Fruit fly (Drosophila melanogaster) whole organism, embryonic: Measurements from ENCODE around the gene Cdk1.

ENCODE experiments used
- Adf1 ChIP-seq: fragments of 200-800 bp; sonication (Bioruptor generic); IDR thresholded peaks from 2 replicates; pipeline ENCODE4 v1.3.6; 2022; ENCODE audit warnings: missing biosample characterization, missing genetic modification characterization
- CG11247 ChIP-seq: fragments of 200-800 bp; sonication (Bioruptor generic); IDR thresholded peaks from 2 replicates; pipeline ENCODE4 v1.3.6; 2022; ENCODE audit warnings: missing biosample characterization, missing genetic modification characterization
- CG11695 ChIP-seq: fragments of 200-800 bp; sonication (Bioruptor generic); IDR thresholded peaks from 3 replicates; pipeline ENCODE4 v1.3.6; 2022; ENCODE audit warnings: missing biosample characterization, missing genetic modification characterization
- CG12659 ChIP-seq: fragments of 200-800 bp; sonication (Bioruptor generic); optimal IDR thresholded peaks from 3 replicates; lab custom pipeline; 2017; ENCODE audit warnings: mild to moderate bottlenecking, missing biosample characterization, missing genetic modification reagents, missing genetic modification characterization
- CG12942 ChIP-seq: fragments of 200-800 bp; sonication (Bioruptor generic); optimal IDR thresholded peaks from 3 replicates; lab custom pipeline; 2016; ENCODE audit warnings: missing biosample characterization, missing genetic modification characterization
- CG13775 ChIP-seq: fragments of 200-800 bp; sonication (Bioruptor generic); optimal IDR thresholded peaks from 3 replicates; lab custom pipeline; 2017; ENCODE audit warnings: missing biosample characterization, mild to moderate bottlenecking, missing genetic modification characterization
- CG15479 ChIP-seq: fragments of 200-800 bp; sonication (Bioruptor generic); optimal IDR thresholded peaks from 3 replicates; lab custom pipeline; 2019; ENCODE audit warnings: missing biosample characterization, mild to moderate bottlenecking, missing genetic modification characterization, moderate library complexity
- CG1603 ChIP-seq: fragments of 200-800 bp; sonication (Bioruptor generic); optimal IDR thresholded peaks from 2 replicates; lab custom pipeline; 2019; ENCODE audit warnings: missing biosample characterization, mild to moderate bottlenecking, missing genetic modification characterization, moderate library complexity
- CG17186 ChIP-seq: fragments of 200-800 bp; sonication (Bioruptor generic); optimal IDR thresholded peaks from 3 replicates; lab custom pipeline; 2017; ENCODE audit warnings: missing biosample characterization, missing genetic modification reagents, missing genetic modification characterization
- CG3726 ChIP-seq: fragments of 200-800 bp; sonication (Bioruptor generic); IDR thresholded peaks from 3 replicates; pipeline ENCODE4, ENCODE4 v1.3.6; 2022; ENCODE audit warnings: missing biosample characterization, missing genetic modification characterization
- CG3838 ChIP-seq: fragments of 200-800 bp; sonication (Bioruptor generic); optimal IDR thresholded peaks from 3 replicates; lab custom pipeline; 2016; ENCODE audit warnings: missing biosample characterization, missing genetic modification characterization
- CG3847 ChIP-seq: fragments of 200-800 bp; sonication (Bioruptor generic); IDR thresholded peaks from 2 replicates; pipeline ENCODE4 v1.3.6; 2022; ENCODE audit warnings: missing biosample characterization, missing genetic modification characterization
- CG43689 ChIP-seq: fragments of 200-800 bp; sonication (Bioruptor generic); IDR thresholded peaks from 2 replicates; pipeline ENCODE4 v1.3.6; 2022; ENCODE audit warnings: missing biosample characterization, missing genetic modification characterization
- CG4707 ChIP-seq: fragments of 200-800 bp; sonication (Bioruptor generic); optimal IDR thresholded peaks from 2 replicates; lab custom pipeline; 2018; ENCODE audit warnings: missing biosample characterization, mild to moderate bottlenecking, missing genetic modification characterization, moderate library complexity
- CG8765 ChIP-seq: fragments of 200-800 bp; sonication (Bioruptor generic); IDR thresholded peaks from 2 replicates; pipeline ENCODE4 v1.3.6; 2022; ENCODE audit warnings: missing biosample characterization, missing genetic modification characterization
- CG8944 ChIP-seq: fragments of 200-800 bp; sonication (Bioruptor generic); optimal IDR thresholded peaks from 3 replicates; lab custom pipeline; 2016; ENCODE audit warnings: missing biosample characterization, missing genetic modification characterization
- CG9817 ChIP-seq: fragments of 200-800 bp; sonication (Bioruptor generic); optimal IDR thresholded peaks from 2 replicates; lab custom pipeline; 2018; ENCODE audit warnings: missing biosample characterization, mild to moderate bottlenecking, missing genetic modification characterization, moderate library complexity
- CTCF ChIP-seq: fragments of 200-800 bp; sonication (Bioruptor generic); optimal IDR thresholded peaks from 2 replicates; lab custom pipeline; 2017; ENCODE audit warnings: missing biosample characterization, mild to moderate bottlenecking, missing genetic modification characterization, moderate library complexity
- CoRest ChIP-seq: fragments of 200-800 bp; sonication (Bioruptor generic); optimal IDR thresholded peaks from 3 replicates; lab custom pipeline; 2018; ENCODE audit warnings: missing biosample characterization, mild to moderate bottlenecking, missing genetic modification characterization, moderate library complexity
- D19B ChIP-seq: fragments of 200-800 bp; sonication (Bioruptor generic); optimal IDR thresholded peaks from 2 replicates; lab custom pipeline; 2017; ENCODE audit warnings: missing biosample characterization, mild to moderate bottlenecking, missing genetic modification characterization
- Elba2 ChIP-seq: fragments of 200-800 bp; sonication (Bioruptor generic); optimal IDR thresholded peaks from 3 replicates; lab custom pipeline; 2016; ENCODE audit warnings: missing biosample characterization, missing genetic modification characterization
- Ets97D ChIP-seq: fragments of 200-800 bp; sonication (Bioruptor generic); optimal IDR thresholded peaks from 3 replicates; lab custom pipeline; 2016; ENCODE audit warnings: missing biosample characterization, missing genetic modification characterization
- Fer1 ChIP-seq: fragments of 200-800 bp; sonication (Bioruptor generic); optimal IDR thresholded peaks from 2 replicates; lab custom pipeline; 2017; ENCODE audit warnings: missing biosample characterization, mild to moderate bottlenecking, missing genetic modification characterization
- GATAe ChIP-seq: fragments of 200-800 bp; sonication (Bioruptor generic); conservative IDR thresholded peaks from 2 replicates; pipeline ENCODE4 v1.3.6; 2022; ENCODE audit warnings: missing biosample characterization, missing genetic modification characterization
- Meics ChIP-seq: fragments of 200-800 bp; sonication (Bioruptor generic); optimal IDR thresholded peaks from 2 replicates; lab custom pipeline; 2017; ENCODE audit warnings: missing biosample characterization, mild to moderate bottlenecking, missing genetic modification characterization
- Mes4 ChIP-seq: fragments of 200-800 bp; sonication (Bioruptor generic); optimal IDR thresholded peaks from 2 replicates; lab custom pipeline; 2016; ENCODE audit warnings: missing biosample characterization, missing genetic modification characterization
- Myb ChIP-seq: fragments of 200-800 bp; sonication (Bioruptor generic); optimal IDR thresholded peaks from 2 replicates; lab custom pipeline; 2016; ENCODE audit warnings: missing biosample characterization, missing genetic modification characterization
- NfI ChIP-seq: fragments of 200-800 bp; sonication (Bioruptor generic); optimal IDR thresholded peaks from 3 replicates; lab custom pipeline; 2018; ENCODE audit warnings: missing biosample characterization, mild to moderate bottlenecking, missing genetic modification characterization, moderate library complexity
- Six4 ChIP-seq: fragments of 200-800 bp; sonication (Bioruptor generic); optimal IDR thresholded peaks from 2 replicates; lab custom pipeline; 2016; ENCODE audit warnings: missing biosample characterization, missing genetic modification characterization
- Sox100B ChIP-seq: fragments of 200-800 bp; sonication (Bioruptor generic); optimal IDR thresholded peaks from 3 replicates; lab custom pipeline; 2018; ENCODE audit warnings: missing biosample characterization, mild to moderate bottlenecking, missing genetic modification characterization
- ase ChIP-seq: fragments of 200-800 bp; sonication (Bioruptor generic); IDR thresholded peaks from 3 replicates; pipeline ENCODE4 v1.3.6; 2022; ENCODE audit warnings: missing biosample characterization, missing genetic modification characterization
- cas ChIP-seq: fragments of 200-800 bp; sonication (Bioruptor generic); IDR thresholded peaks from 2 replicates; pipeline ENCODE4 v1.3.6; 2022; ENCODE audit warnings: missing biosample characterization, missing genetic modification characterization
- cato ChIP-seq: fragments of 200-800 bp; sonication (Bioruptor generic); optimal IDR thresholded peaks from 2 replicates; lab custom pipeline; 2016; ENCODE audit warnings: missing biosample characterization, missing genetic modification characterization, borderline replicate concordance
- chinmo ChIP-seq: fragments of 200-800 bp; sonication (Bioruptor generic); IDR thresholded peaks from 4 replicates; pipeline ENCODE4 v1.3.6; 2022; ENCODE audit warnings: missing biosample characterization, missing genetic modification characterization; ENCODE audit not compliant: partially characterized antibody
- dysf ChIP-seq: fragments of 200-800 bp; sonication (Bioruptor generic); IDR thresholded peaks from 3 replicates; pipeline ENCODE4 v1.3.6; 2022; ENCODE audit warnings: missing biosample characterization, missing genetic modification characterization
- jing ChIP-seq: fragments of 200-800 bp; sonication (Bioruptor generic); optimal IDR thresholded peaks from 2 replicates; lab custom pipeline; 2018; ENCODE audit warnings: missing biosample characterization, mild to moderate bottlenecking, missing genetic modification characterization
- jumu ChIP-seq: fragments of 200-800 bp; sonication (Bioruptor generic); optimal IDR thresholded peaks from 3 replicates; lab custom pipeline; 2016; ENCODE audit warnings: missing biosample characterization, missing genetic modification characterization
- kay ChIP-seq: fragments of 200-800 bp; sonication (Bioruptor generic); optimal IDR thresholded peaks from 2 replicates; lab custom pipeline; 2016; ENCODE audit warnings: missing biosample characterization, missing genetic modification characterization
- lmd ChIP-seq: fragments of 200-800 bp; sonication (Bioruptor generic); IDR thresholded peaks from 2 replicates; pipeline ENCODE4 v1.3.6; 2022; ENCODE audit warnings: missing biosample characterization, missing genetic modification characterization
- nerfin-2 ChIP-seq: fragments of 200-800 bp; sonication (Bioruptor generic); IDR thresholded peaks from 2 replicates; pipeline ENCODE4 v1.3.6; 2022; ENCODE audit warnings: missing biosample characterization, missing genetic modification characterization; ENCODE audit not compliant: partially characterized antibody
- pan ChIP-seq, 4 experiments: fragments of >200 bp in 3 of 4; fragments of 200-800 bp in 1 of 4; sonication (Bioruptor generic) in 1 of 4; optimal IDR thresholded peaks in 3 of 4; IDR thresholded peaks in 1 of 4; 2 replicates each; pipeline versions ENCODE4 v1.3.6 to Lab custom; 2017 to 2022; ENCODE audit warnings: missing biosample characterization in 2 of 4, missing genetic modification characterization in 2 of 4, mixed read lengths in 1 of 4
- pzg ChIP-seq: fragments of 200-800 bp; sonication (Bioruptor generic); optimal IDR thresholded peaks from 3 replicates; lab custom pipeline; 2018; ENCODE audit warnings: missing biosample characterization, mild to moderate bottlenecking, missing genetic modification characterization, moderate library complexity
- run ChIP-seq: fragments of 200-800 bp; sonication (Bioruptor generic); optimal IDR thresholded peaks from 3 replicates; lab custom pipeline; 2018; ENCODE audit warnings: missing biosample characterization, mild to moderate bottlenecking, missing genetic modification characterization
- salm ChIP-seq: fragments of 200-800 bp; sonication (Bioruptor generic); optimal IDR thresholded peaks from 2 replicates; lab custom pipeline; 2018; ENCODE audit warnings: missing biosample characterization, mild to moderate bottlenecking, missing genetic modification characterization
- sens ChIP-seq: fragments of 200-800 bp; sonication (Bioruptor generic); peaks from one replicate; lab custom pipeline; 2016; ENCODE audit warnings: missing biosample characterization, missing genetic modification characterization
- slou ChIP-seq: fragments of 200-800 bp; sonication (Bioruptor generic); optimal IDR thresholded peaks from 3 replicates; lab custom pipeline; 2016; ENCODE audit warnings: missing biosample characterization, missing genetic modification characterization
- sug ChIP-seq: fragments of 200-800 bp; optimal IDR thresholded peaks from 2 replicates; lab custom pipeline; 2019; ENCODE audit warnings: missing biosample characterization, mild to moderate bottlenecking, missing genetic modification characterization, moderate library complexity
- ttk ChIP-seq: fragments of 200-800 bp; sonication (Bioruptor generic); IDR thresholded peaks from 2 replicates; pipeline ENCODE4 v2.1.2; 2022; ENCODE audit warnings: missing biosample characterization, missing genetic modification characterization
- zf30C ChIP-seq: fragments of 200-800 bp; sonication (Bioruptor generic); optimal IDR thresholded peaks from 3 replicates; lab custom pipeline; 2018; ENCODE audit warnings: missing biosample characterization, mild to moderate bottlenecking, missing genetic modification characterization

Cdk1 gene

DNA sequence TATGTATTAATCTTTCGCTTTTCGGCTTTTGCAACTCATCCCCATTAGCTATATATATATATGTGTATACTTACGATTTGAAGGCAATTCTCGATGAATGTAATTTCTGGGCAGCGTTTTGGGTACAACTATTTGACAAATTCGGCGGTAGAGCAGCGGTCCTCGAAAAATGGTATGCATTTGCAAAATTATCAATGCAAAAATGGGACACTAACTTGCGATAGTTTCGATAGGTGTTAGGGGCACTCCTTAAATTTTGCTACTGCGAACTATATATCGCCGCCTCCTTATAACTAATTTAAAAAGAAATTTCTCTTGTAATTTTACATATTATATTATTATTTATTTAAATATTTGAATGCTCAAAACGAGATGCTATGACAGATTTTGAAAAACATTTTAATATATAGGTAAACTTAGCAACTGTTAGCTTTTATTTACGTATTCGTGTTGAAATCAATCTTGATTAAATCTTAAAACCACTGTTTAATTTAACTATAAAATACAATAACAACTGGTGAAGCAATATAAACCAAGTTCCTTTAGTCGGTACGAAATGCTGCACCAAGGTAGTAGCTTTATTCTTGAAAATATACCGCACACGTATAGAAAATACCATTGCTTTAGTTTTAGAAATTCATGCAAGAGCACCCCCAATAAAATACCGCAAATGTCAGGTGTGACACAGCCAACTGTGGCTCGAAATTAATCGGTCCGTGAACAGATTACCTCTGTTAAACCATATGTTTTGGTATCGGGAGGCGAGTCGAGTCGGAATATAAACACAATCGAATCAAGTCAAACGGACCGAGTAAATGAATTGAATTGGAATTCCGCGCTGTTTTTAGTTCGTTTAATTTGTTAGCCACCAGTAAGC, 27.4 kb upstream of the Cdk1 start, which contains the start of the genes CG5355 and Klp31E (continued):
- TF ChIP-seq nerfin-2 (no peak), CG15479 (GFP tag; lab: Kevin White, UChicago) (no peak), Mes4 (peak; percentile 46), lmd (GFP tag; lab: Robert Waterston, UW) (peak; percentile 52), jumu (GFP tag; lab: Kevin White, UChicago) (peak; percentile 57), GATAe (GFP tag; lab: Robert Waterston, UW) (no peak), CG3726 (GFP tag; lab: Robert Waterston, UW) (no peak), Myb (GFP tag; lab: Kevin White, UChicago) (peak; percentile 11), Sox100B (GFP tag; lab: Kevin White, UChicago) (peak; percentile 72), CG4707 (GFP tag; lab: Kevin White, UChicago) (no peak), CG3847 (GFP tag; lab: Robert Waterston, UW) (no peak; the same call in 1 of the 2 replicates), ttk (no peak), CG11695 (no peak; the same call in 2 of the 3 replicates), run (no peak), CG17186 (GFP tag; lab: Kevin White, UChicago) (no peak), D19B (GFP tag; lab: Kevin White, UChicago) (peak; percentile 38), Meics (peak; percentile 80), ase (GFP tag; lab: Robert Waterston, UW) (peak; percentile 4; the same call in 1 of the 3 replicates), CG3838 (no peak), CG8944 (GFP tag; lab: Kevin White, UChicago) (peak; percentile 41), zf30C (GFP tag; lab: Kevin White, UChicago) (no peak), CG9817 (tag; lab: Kevin White, UChicago) (peak; percentile 74), pzg (GFP tag; lab: Kevin White, UChicago) (peak; percentile 61), jing (no peak), CG1603 (tag; lab: Kevin White, UChicago) (peak; percentile 78), CG8765 (no peak), Elba2 (GFP tag; lab: Kevin White, UChicago) (no peak), salm (tag; lab: Kevin White, UChicago) (peak; percentile 37), CG12659 (GFP tag; lab: Kevin White, UChicago) (peak; percentile 83), cas (GFP tag; lab: Robert Waterston, UW) (no peak), CoRest (peak; percentile 89), CG12942 (GFP tag; lab: Kevin White, UChicago) (peak; percentile 42), slou (GFP tag; lab: Kevin White, UChicago) (peak; percentile 12), Six4 (peak; percentile 61), CTCF (GFP tag; lab: Kevin White, UChicago) (no peak), Fer1 (GFP tag; lab: Kevin White, UChicago) (peak; percentile 34), Adf1 (GFP tag; lab: Robert Waterston, UW) (no peak), dysf (GFP tag; lab: Robert Waterston, UW) (peak; percentile 61; the same call in 2 of the 3 replicates), kay (GFP tag; lab: Kevin White, UChicago) (peak; percentile 48), pan (optimal IDR thresholded peaks at IDR 0.05; lab: Kevin White, UChicago) (no peak), pan (GFP tag; optimal IDR thresholded peaks at IDR 0.05 in 1 of 2, IDR thresholded peaks at IDR 0.05 in 1 of 2) (peak in 1 of 2 experiments; percentile 63), NfI (peak; percentile 53), Ets97D (GFP tag; lab: Kevin White, UChicago) (peak; percentile 15), CG11247 (peak; percentile 44; the same call in 1 of the 2 replicates), CG43689 (GFP tag; lab: Robert Waterston, UW) (no peak), cato (GFP tag; lab: Kevin White, UChicago) (peak; percentile 49), sug (tag; lab: Kevin White, UChicago) (peak; percentile 73), CG13775 (GFP tag; lab: Kevin White, UChicago) (peak; percentile 81), chinmo (peak; percentile 70; the same call in 1 of the 4 replicates), sens (peak; percentile 93)
